Worm (Caenorhabditis elegans) whole organism, mixed stage, embryonic: ENCODE results near the gene snf-3.

ENCODE experiments used
- M03D4.4 ChIP-seq: sonication (generic microtip); optimal IDR thresholded peaks from 2 replicates; lab custom pipeline; 2017; ENCODE audit warnings: mild to moderate bottlenecking, missing genetic modification characterization, missing compliant biosample characterization
- bed-3 ChIP-seq: fragments of 200-800 bp; sonication (Bioruptor generic); optimal IDR thresholded peaks from 3 replicates; lab custom pipeline; 2018; ENCODE audit warnings: mild to moderate bottlenecking, missing genetic modification characterization, moderate library complexity, missing compliant biosample characterization
- blmp-1 ChIP-seq: fragments of 150-350 bp; optimal IDR thresholded peaks from 2 replicates; lab custom pipeline; 2014; ENCODE audit warnings: missing biosample characterization, missing genetic modification characterization
- ceh-39 ChIP-seq: fragments of 150-350 bp; optimal IDR thresholded peaks from 2 replicates; lab custom pipeline; 2014; ENCODE audit warnings: missing biosample characterization, missing genetic modification characterization
- ceh-43 ChIP-seq: fragments of 200-800 bp; sonication (Bioruptor generic); optimal IDR thresholded peaks from 2 replicates; lab custom pipeline; 2018; ENCODE audit warnings: mild to moderate bottlenecking, missing genetic modification characterization, moderate library complexity, missing compliant biosample characterization
- ceh-83 ChIP-seq: fragments of 200-800 bp; sonication (Bioruptor generic); optimal IDR thresholded peaks from 2 replicates; lab custom pipeline; 2018; ENCODE audit warnings: mild to moderate bottlenecking, missing genetic modification characterization, missing compliant biosample characterization
- ces-1 ChIP-seq: fragments of 150-350 bp; optimal IDR thresholded peaks from 2 replicates; lab custom pipeline; 2014; ENCODE audit warnings: missing biosample characterization, missing genetic modification reagents, missing genetic modification characterization
- cnd-1 ChIP-seq: fragments of 200-800 bp; sonication (Bioruptor generic); optimal IDR thresholded peaks from 2 replicates; lab custom pipeline; 2018; ENCODE audit warnings: mild to moderate bottlenecking, missing genetic modification characterization, missing compliant biosample characterization
- drap-1 ChIP-seq: fragments of 200-800 bp; sonication (Bioruptor generic); optimal IDR thresholded peaks from 3 replicates; lab custom pipeline; 2018; ENCODE audit warnings: mild to moderate bottlenecking, missing genetic modification characterization, missing compliant biosample characterization
- elt-1 ChIP-seq: sonication (generic microtip); optimal IDR thresholded peaks from 2 replicates; lab custom pipeline; 2017; ENCODE audit warnings: missing genetic modification characterization, mild to moderate bottlenecking, missing compliant biosample characterization, antibody characterized with exemption, moderate library complexity, borderline replicate concordance; ENCODE audit not compliant: insufficient read depth
- elt-3 ChIP-seq: fragments of 150-350 bp; optimal IDR thresholded peaks from 2 replicates; lab custom pipeline; 2014; ENCODE audit warnings: missing biosample characterization, missing genetic modification characterization
- flh-1 ChIP-seq: fragments of 200-800 bp; sonication (Bioruptor generic); optimal IDR thresholded peaks from 2 replicates; lab custom pipeline; 2018; ENCODE audit warnings: mild to moderate bottlenecking, missing genetic modification characterization, moderate library complexity, missing compliant biosample characterization
- ham-2 ChIP-seq: fragments of 200-800 bp; sonication (Bioruptor generic); optimal IDR thresholded peaks from 2 replicates; lab custom pipeline; 2018; ENCODE audit warnings: mild to moderate bottlenecking, missing genetic modification characterization, missing compliant biosample characterization
- hlh-1 ChIP-seq: fragments of 150-350 bp; optimal IDR thresholded peaks from 2 replicates; lab custom pipeline; 2014; ENCODE audit warnings: missing biosample characterization, missing genetic modification reagents, missing genetic modification characterization
- lin-13 ChIP-seq: fragments of 150-350 bp; optimal IDR thresholded peaks from 2 replicates; lab custom pipeline; 2014; ENCODE audit warnings: missing biosample characterization, missing genetic modification characterization
- lin-32 ChIP-seq: fragments of 200-800 bp; sonication (Bioruptor generic); optimal IDR thresholded peaks from 2 replicates; lab custom pipeline; 2018; ENCODE audit warnings: mild to moderate bottlenecking, missing genetic modification characterization, missing compliant biosample characterization
- lsy-2 ChIP-seq: fragments of 150-350 bp; optimal IDR thresholded peaks from 2 replicates; lab custom pipeline; 2014; ENCODE audit warnings: missing biosample characterization, missing genetic modification characterization
- mab-5 ChIP-seq: fragments of 150-350 bp; optimal IDR thresholded peaks from 2 replicates; lab custom pipeline; 2014; ENCODE audit warnings: missing biosample characterization, missing genetic modification characterization
- mep-1 ChIP-seq: fragments of 150-350 bp; optimal IDR thresholded peaks from 2 replicates; lab custom pipeline; 2017; ENCODE audit warnings: missing biosample characterization, missing genetic modification reagents, missing genetic modification characterization, inconsistent platforms
- mls-2 ChIP-seq: sonication (generic microtip); optimal IDR thresholded peaks from 2 replicates; lab custom pipeline; 2016; ENCODE audit warnings: mild to moderate bottlenecking, missing genetic modification characterization, moderate library complexity, missing compliant biosample characterization
- nhr-12 ChIP-seq: fragments of 150-350 bp; optimal IDR thresholded peaks from 2 replicates; lab custom pipeline; 2014; ENCODE audit warnings: missing biosample characterization, missing genetic modification characterization
- nhr-2 ChIP-seq: fragments of 150-350 bp; optimal IDR thresholded peaks from 2 replicates; lab custom pipeline; 2014; ENCODE audit warnings: missing biosample characterization, missing genetic modification characterization
- nhr-237 ChIP-seq: fragments of 150-350 bp; optimal IDR thresholded peaks from 2 replicates; lab custom pipeline; 2014; ENCODE audit warnings: missing biosample characterization, missing genetic modification characterization
- nhr-28 ChIP-seq: fragments of 150-350 bp; optimal IDR thresholded peaks from 2 replicates; lab custom pipeline; 2014; ENCODE audit warnings: missing biosample characterization, missing genetic modification characterization
- nhr-76 ChIP-seq: sonication (generic microtip); optimal IDR thresholded peaks from 2 replicates; lab custom pipeline; 2017; ENCODE audit warnings: missing biosample characterization, missing genetic modification characterization
- pha-4 ChIP-seq: fragments of 150-350 bp; optimal IDR thresholded peaks from 2 replicates; lab custom pipeline; 2018; ENCODE audit warnings: missing biosample characterization, missing genetic modification reagents, missing genetic modification characterization
- sem-2 ChIP-seq: fragments of 200-800 bp; sonication (Bioruptor generic); optimal IDR thresholded peaks from 2 replicates; lab custom pipeline; 2018; ENCODE audit warnings: mild to moderate bottlenecking, missing genetic modification characterization, missing compliant biosample characterization
- snpc-4 ChIP-seq: fragments of 150-350 bp; optimal IDR thresholded peaks from 2 replicates; lab custom pipeline; 2014; ENCODE audit warnings: missing biosample characterization, missing genetic modification characterization
- sptf-1 ChIP-seq: sonication (generic microtip); optimal IDR thresholded peaks from 2 replicates; lab custom pipeline; 2017; ENCODE audit warnings: mild to moderate bottlenecking, missing genetic modification characterization, moderate library complexity, missing compliant biosample characterization
- tbx-8 ChIP-seq: fragments of 200-800 bp; sonication (Bioruptor generic); optimal IDR thresholded peaks from 2 replicates; lab custom pipeline; 2018; ENCODE audit warnings: mild to moderate bottlenecking, missing genetic modification characterization, moderate library complexity, missing compliant biosample characterization
- unc-120 ChIP-seq: sonication (generic microtip); optimal IDR thresholded peaks from 2 replicates; lab custom pipeline; 2017; ENCODE audit warnings: missing genetic modification characterization, missing compliant biosample characterization; ENCODE audit not compliant: poor library complexity, severe bottlenecking
- unc-39 ChIP-seq: fragments of 150-350 bp; optimal IDR thresholded peaks from 2 replicates; lab custom pipeline; 2014; ENCODE audit warnings: missing biosample characterization, missing genetic modification characterization
- unc-62 ChIP-seq: fragments of 150-350 bp; optimal IDR thresholded peaks from 2 replicates; lab custom pipeline; 2014; ENCODE audit warnings: missing biosample characterization, missing genetic modification reagents, missing genetic modification characterization
- zip-8 ChIP-seq: fragments of 150-350 bp; optimal IDR thresholded peaks from 2 replicates; lab custom pipeline; 2014; ENCODE audit warnings: missing biosample characterization, missing genetic modification characterization
- ztf-11 ChIP-seq: fragments of 150-350 bp; optimal IDR thresholded peaks from 2 replicates; lab custom pipeline; 2014; ENCODE audit warnings: missing biosample characterization, missing genetic modification characterization

The snf-3 gene

DNA sequence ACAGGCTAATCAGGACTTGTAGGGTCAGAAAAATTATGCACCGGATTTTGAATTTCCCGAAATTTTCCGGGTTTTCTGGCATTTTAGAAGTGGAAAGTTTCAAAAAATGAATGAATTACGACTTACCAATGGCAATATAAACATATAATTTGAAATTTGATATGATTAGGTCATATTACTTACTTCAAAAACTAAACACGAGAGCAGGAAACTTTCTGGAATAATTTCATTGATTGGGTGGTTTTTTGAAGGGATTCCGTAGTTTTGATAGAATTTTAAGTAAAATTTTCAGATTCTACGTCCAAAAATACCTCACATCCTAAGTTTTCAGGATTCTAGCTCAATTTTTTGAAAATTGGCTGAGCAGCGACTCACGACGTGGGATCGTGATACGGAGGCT lies 16.4 kb upstream of the snf-3 start, which contains the start of gene K02E7.11:
Gene K02E7.11 (minus strand): TSS at position 101 of the 400 bp plus-strand sequence.
- TF ChIP-seq elt-1 (tag; lab: Kevin White, UChicago), result no peak
- TF ChIP-seq flh-1, result no peak
- TF ChIP-seq nhr-76 (tag; lab: Kevin White, UChicago), result no peak
- no peak for TF ChIP-seq ceh-39 (tag; lab: Kevin White, UChicago)
- no peak for TF ChIP-seq unc-62 (GFP tag; lab: Kevin White, UChicago)
- no peak for TF ChIP-seq nhr-237 (tag; lab: Kevin White, UChicago)
- TF ChIP-seq unc-120 (tag; lab: Kevin White, UChicago), result no peak
- TF ChIP-seq tbx-8 (GFP tag; lab: Kevin White, UChicago), result no peak

DNA sequence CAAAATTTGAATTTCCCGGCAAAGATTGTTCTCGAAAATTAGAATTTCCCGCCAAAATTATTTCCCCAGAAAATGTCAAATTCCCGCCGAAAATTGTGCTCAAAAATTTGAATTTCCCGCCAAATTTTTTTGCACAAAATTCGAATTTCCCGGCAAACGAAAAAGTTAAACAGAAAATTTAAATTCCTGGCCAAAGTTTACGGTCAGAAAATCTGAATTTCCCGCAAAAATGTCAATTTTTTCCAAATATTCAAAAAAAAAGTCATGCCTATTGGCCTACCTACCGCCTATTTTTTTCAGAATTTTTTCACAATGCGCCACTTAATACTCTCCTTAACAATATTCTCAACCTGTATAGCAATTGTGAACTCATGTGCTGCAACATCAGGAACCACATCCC lies 8.9 kb upstream of the snf-3 start, which contains the start of gene K02E7.1:
Gene K02E7.1 (plus strand): TSS at position 301 of the 400 bp plus-strand sequence.
- no peak for TF ChIP-seq elt-3
- TF ChIP-seq ham-2, result no peak
- no peak for TF ChIP-seq cnd-1
- TF ChIP-seq mab-5 (tag; lab: Kevin White, UChicago), result no peak
- TF ChIP-seq unc-120 (tag; lab: Kevin White, UChicago), result no peak
- TF ChIP-seq ceh-83, result no peak
- TF ChIP-seq bed-3 (GFP tag; lab: Kevin White, UChicago), result no peak
- no peak for TF ChIP-seq nhr-2 (tag; lab: Kevin White, UChicago)
- TF ChIP-seq ceh-39 (tag; lab: Kevin White, UChicago), result no peak
- TF ChIP-seq nhr-28 (tag; lab: Kevin White, UChicago), result no peak
- TF ChIP-seq ceh-43, result no peak
- no peak for TF ChIP-seq mep-1 (tag; lab: Kevin White, UChicago)
- TF ChIP-seq ces-1 (GFP tag; lab: Kevin White, UChicago), result no peak
- no peak for TF ChIP-seq zip-8 (tag; lab: Kevin White, UChicago)
- TF ChIP-seq unc-62 (GFP tag; lab: Kevin White, UChicago), result no peak

- no peak for TF ChIP-seq blmp-1
- TF ChIP-seq unc-62 (GFP tag; lab: Kevin White, UChicago), result peak; percentile 71
- TF ChIP-seq mls-2 (tag; lab: Kevin White, UChicago), result no peak
- no peak for TF ChIP-seq sptf-1 (tag; lab: Kevin White, UChicago)
- no peak for TF ChIP-seq M03D4.4
- TF ChIP-seq snpc-4 (tag; lab: Kevin White, UChicago), result no peak
- no peak for TF ChIP-seq pha-4
- TF ChIP-seq nhr-2 (tag; lab: Kevin White, UChicago), result no peak
- TF ChIP-seq hlh-1 (tag; lab: Kevin White, UChicago), result peak; percentile 75
- no peak for TF ChIP-seq unc-39 (tag; lab: Kevin White, UChicago)
- TF ChIP-seq ceh-43, result no peak
- no peak for TF ChIP-seq lsy-2 (tag; lab: Kevin White, UChicago)
- no peak for TF ChIP-seq sem-2
- no peak for TF ChIP-seq mab-5 (tag; lab: Kevin White, UChicago)
- TF ChIP-seq ceh-39 (tag; lab: Kevin White, UChicago), result no peak
- no peak for TF ChIP-seq nhr-12 (tag; lab: Kevin White, UChicago)
- peak; percentile 13 for TF ChIP-seq unc-120 (tag; lab: Kevin White, UChicago)
- TF ChIP-seq nhr-237 (tag; lab: Kevin White, UChicago), result no peak
- TF ChIP-seq drap-1 (GFP tag; lab: Kevin White, UChicago), result no peak
- no peak for TF ChIP-seq tbx-8 (GFP tag; lab: Kevin White, UChicago)
- TF ChIP-seq mep-1 (tag; lab: Kevin White, UChicago), result no peak
- no peak for TF ChIP-seq zip-8 (tag; lab: Kevin White, UChicago)
- no peak for TF ChIP-seq bed-3 (GFP tag; lab: Kevin White, UChicago)
- TF ChIP-seq ham-2, result no peak
- peak; percentile 6 for TF ChIP-seq ces-1 (GFP tag; lab: Kevin White, UChicago)
- TF ChIP-seq lin-32 (GFP tag; lab: Kevin White, UChicago), result no peak
- no peak for TF ChIP-seq ztf-11 (tag; lab: Kevin White, UChicago)
- TF ChIP-seq elt-1 (tag; lab: Kevin White, UChicago), result no peak
- no peak for TF ChIP-seq lin-13 (tag; lab: Kevin White, UChicago)
- TF ChIP-seq nhr-28 (tag; lab: Kevin White, UChicago), result no peak
- TF ChIP-seq cnd-1, result no peak
- no peak for TF ChIP-seq elt-3
Observed at ce11 chrII:1084899-1085298, 6.9 kb upstream of the snf-3 start.
